Worm (Caenorhabditis elegans) whole organism, mixed stage, embryonic: ENCODE data around the gene C44B11.4.

Experiments
- cnd-1 ChIP-seq: fragments of 200-800 bp; sonication (Bioruptor generic); optimal IDR thresholded peaks from 2 replicates; lab custom pipeline; 2018; ENCODE audit warnings: mild to moderate bottlenecking, missing genetic modification characterization, missing compliant biosample characterization
- elt-3 ChIP-seq: fragments of 150-350 bp; optimal IDR thresholded peaks from 2 replicates; lab custom pipeline; 2014; ENCODE audit warnings: missing biosample characterization, missing genetic modification characterization
- flh-1 ChIP-seq: fragments of 200-800 bp; sonication (Bioruptor generic); optimal IDR thresholded peaks from 2 replicates; lab custom pipeline; 2018; ENCODE audit warnings: mild to moderate bottlenecking, missing genetic modification characterization, moderate library complexity, missing compliant biosample characterization
- lin-32 ChIP-seq: fragments of 200-800 bp; sonication (Bioruptor generic); optimal IDR thresholded peaks from 2 replicates; lab custom pipeline; 2018; ENCODE audit warnings: mild to moderate bottlenecking, missing genetic modification characterization, missing compliant biosample characterization
- lsy-2 ChIP-seq: fragments of 150-350 bp; optimal IDR thresholded peaks from 2 replicates; lab custom pipeline; 2014; ENCODE audit warnings: missing biosample characterization, missing genetic modification characterization
- mep-1 ChIP-seq: fragments of 150-350 bp; optimal IDR thresholded peaks from 2 replicates; lab custom pipeline; 2017; ENCODE audit warnings: missing biosample characterization, missing genetic modification reagents, missing genetic modification characterization, inconsistent platforms
- nhr-237 ChIP-seq: fragments of 150-350 bp; optimal IDR thresholded peaks from 2 replicates; lab custom pipeline; 2014; ENCODE audit warnings: missing biosample characterization, missing genetic modification characterization
- nhr-28 ChIP-seq: fragments of 150-350 bp; optimal IDR thresholded peaks from 2 replicates; lab custom pipeline; 2014; ENCODE audit warnings: missing biosample characterization, missing genetic modification characterization
- nhr-76 ChIP-seq: sonication (generic microtip); optimal IDR thresholded peaks from 2 replicates; lab custom pipeline; 2017; ENCODE audit warnings: missing biosample characterization, missing genetic modification characterization
- pha-4 ChIP-seq: fragments of 150-350 bp; optimal IDR thresholded peaks from 2 replicates; lab custom pipeline; 2018; ENCODE audit warnings: missing biosample characterization, missing genetic modification reagents, missing genetic modification characterization
- unc-39 ChIP-seq: fragments of 150-350 bp; optimal IDR thresholded peaks from 2 replicates; lab custom pipeline; 2014; ENCODE audit warnings: missing biosample characterization, missing genetic modification characterization
- unc-62 ChIP-seq: fragments of 150-350 bp; optimal IDR thresholded peaks from 2 replicates; lab custom pipeline; 2014; ENCODE audit warnings: missing biosample characterization, missing genetic modification reagents, missing genetic modification characterization
- ztf-11 ChIP-seq: fragments of 150-350 bp; optimal IDR thresholded peaks from 2 replicates; lab custom pipeline; 2014; ENCODE audit warnings: missing biosample characterization, missing genetic modification characterization

DNA sequence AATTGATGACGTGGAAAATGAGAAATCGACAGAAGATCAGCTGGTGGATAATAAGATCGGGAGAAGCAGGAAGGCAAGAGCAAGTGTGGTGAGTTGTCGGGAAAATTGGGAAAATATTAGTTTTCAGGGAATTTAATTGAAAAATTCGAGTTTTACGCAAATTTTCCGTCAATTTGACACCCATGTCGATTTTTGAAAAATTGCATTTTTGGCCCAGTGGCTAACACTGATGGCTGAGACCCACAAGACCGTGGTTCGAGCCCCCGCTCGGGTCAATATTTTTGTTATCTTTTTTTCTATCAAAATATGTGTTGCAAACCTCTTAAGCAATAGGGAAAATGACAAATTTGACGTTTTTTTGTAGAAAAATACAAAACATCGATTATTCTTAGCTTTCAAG is 45.0 kb upstream of the C44B11.4 start:
- TF ChIP-seq ztf-11 (tag; lab: Kevin White, UChicago) (no peak), pha-4 (tag; lab: Kevin White, UChicago) (no peak), lsy-2 (no peak), unc-39 (tag; lab: Kevin White, UChicago) (no peak), elt-3 (no peak), nhr-28 (tag; lab: Kevin White, UChicago) (no peak), unc-62 (GFP tag; lab: Kevin White, UChicago) (no peak), nhr-76 (no peak), cnd-1 (tag; lab: Kevin White, UChicago) (no peak), flh-1 (GFP tag; lab: Kevin White, UChicago) (no peak), mep-1 (tag; lab: Kevin White, UChicago) (no peak), nhr-237 (tag; lab: Kevin White, UChicago) (no peak), lin-32 (no peak)
